Worm (Caenorhabditis elegans) whole organism, midembryonic: Measurements from ENCODE around the gene scl-12.

Experiments
- T22C8.4 ChIP-seq: fragments of 200-800 bp; sonication (Bioruptor generic); IDR thresholded peaks from 2 replicates; pipeline ENCODE4 v1.3.6; 2022; ENCODE audit warnings: missing genetic modification characterization, missing compliant biosample characterization
- cog-1 ChIP-seq: sonication (generic microtip); optimal IDR thresholded peaks from 2 replicates; lab custom pipeline; 2016; ENCODE audit warnings: missing genetic modification characterization, missing compliant biosample characterization
- flt-1 ChIP-seq: fragments of 200-800 bp; sonication (Bioruptor generic); IDR thresholded peaks from 2 replicates; pipeline ENCODE4 v1.3.6; 2022; ENCODE audit warnings: missing genetic modification characterization, missing compliant biosample characterization
- klf-2 ChIP-seq: fragments of 200-800 bp; sonication (Bioruptor generic); conservative IDR thresholded peaks from 2 replicates; pipeline ENCODE4 v1.3.6; 2022; ENCODE audit warnings: missing genetic modification reagents, missing genetic modification characterization, missing compliant biosample characterization
- med-1 ChIP-seq: sonication (generic microtip); optimal IDR thresholded peaks from 2 replicates; lab custom pipeline; 2017; ENCODE audit warnings: missing genetic modification characterization, mild to moderate bottlenecking, missing compliant biosample characterization, antibody characterized with exemption, missing genetic modification reagents; ENCODE audit not compliant: insufficient read depth
- tab-1 ChIP-seq: fragments of 200-800 bp; sonication (Bioruptor generic); IDR thresholded peaks from 2 replicates; pipeline ENCODE4 v1.3.6; 2022; ENCODE audit warnings: missing genetic modification characterization, missing compliant biosample characterization

DNA sequence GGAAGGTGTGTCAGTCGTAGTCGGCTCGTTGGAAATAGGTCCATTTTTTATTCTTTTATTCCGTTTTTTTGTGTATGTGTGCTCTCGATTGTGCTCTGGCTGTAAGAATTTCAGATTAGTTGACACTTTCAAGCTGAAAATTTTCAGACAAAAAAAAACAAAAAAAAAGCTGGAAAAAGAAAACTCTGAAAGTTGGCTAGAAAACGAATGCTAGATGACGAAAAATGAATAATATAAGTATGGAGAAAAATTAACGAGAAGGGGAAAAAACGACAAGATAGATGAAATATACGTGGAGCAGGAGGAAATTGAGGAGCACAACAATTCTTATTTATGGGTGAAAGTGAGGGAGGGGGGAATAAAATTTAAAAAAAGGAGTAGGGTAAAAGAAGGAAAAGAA, 19.2 kb downstream of the scl-12 start, which contains the start of gene H10D18.5:
- TF ChIP-seq klf-2 (GFP tag; lab: Robert Waterston, UW) (no peak), tab-1 (GFP tag; lab: Robert Waterston, UW) (no peak), med-1 (GFP tag; lab: Kevin White, UChicago) (no peak), T22C8.4 (GFP tag; lab: Robert Waterston, UW) (no peak), flt-1 (no peak), cog-1 (tag; lab: Kevin White, UChicago) (no peak)
